Fruit fly (Drosophila melanogaster) whole organism, prepupa: ENCODE data around the gene Tis11.

Source experiments
- CG11294 ChIP-seq: fragments of 200-800 bp; sonication (Bioruptor generic); IDR thresholded peaks from 2 replicates; pipeline ENCODE4 v1.3.6; 2022; ENCODE audit warnings: missing biosample characterization, missing genetic modification characterization
- CG3919 ChIP-seq: fragments of 200-800 bp; sonication (Bioruptor generic); optimal IDR thresholded peaks from 3 replicates; lab custom pipeline; 2016; ENCODE audit warnings: missing biosample characterization, missing genetic modification characterization
- CG6163 ChIP-seq: fragments of 200-800 bp; sonication (Bioruptor generic); IDR thresholded peaks from 3 replicates; pipeline ENCODE4 v1.3.6; 2022; ENCODE audit warnings: missing biosample characterization, missing genetic modification characterization
- CG6792 ChIP-seq: fragments of 200-800 bp; sonication (Bioruptor generic); optimal IDR thresholded peaks from 3 replicates; lab custom pipeline; 2016; ENCODE audit warnings: missing biosample characterization, missing genetic modification characterization
- CG8319 ChIP-seq: fragments of 200-800 bp; sonication (Bioruptor generic); optimal IDR thresholded peaks from 3 replicates; lab custom pipeline; 2016; ENCODE audit warnings: missing biosample characterization, missing genetic modification characterization
- Eip75B ChIP-seq: fragments of 200-800 bp; sonication (Bioruptor generic); optimal IDR thresholded peaks from 3 replicates; lab custom pipeline; 2016; ENCODE audit warnings: missing biosample characterization, missing genetic modification characterization
- Hr4 ChIP-seq: fragments of 200-800 bp; sonication (Bioruptor generic); optimal IDR thresholded peaks from 3 replicates; lab custom pipeline; 2016; ENCODE audit warnings: missing biosample characterization, missing genetic modification characterization
- Sox14 ChIP-seq: fragments of 200-800 bp; sonication (Bioruptor generic); optimal IDR thresholded peaks from 3 replicates; lab custom pipeline; 2016; ENCODE audit warnings: missing biosample characterization, missing genetic modification characterization

- TF ChIP-seq CG3919 (GFP tag; lab: Kevin White, UChicago) (no peak), CG8319 (no peak), Hr4 (no peak), Eip75B (no peak), CG11294 (GFP tag; lab: Robert Waterston, UW) (no peak), CG6792 (GFP tag; lab: Kevin White, UChicago) (no peak), CG6163 (GFP tag; lab: Robert Waterston, UW) (no peak), Sox14 (GFP tag; lab: Kevin White, UChicago) (no peak)
Observed at dm6 chrX:12721111-12721869, 62.1 kb downstream of the Tis11 start.
